Fruit fly (Drosophila melanogaster): ENCODE results near the gene twit.

Gene twit

dm6 chr2L:20840462-20841038 lies 11.8 kb upstream of the twit start, which contains the start of gene CG31676 (continued):
- TF ChIP-seq CG12219 (GFP tag; optimal IDR thresholded peaks at IDR 0.05) (peak; percentile 34), schlank (tag; optimal IDR thresholded peaks at IDR 0.05) (peak; percentile 52), CG12071 (GFP tag; optimal IDR thresholded peaks at IDR 0.05) (peak; percentile 47), sug (tag; optimal IDR thresholded peaks at IDR 0.05) (peak; percentile 4), CG17385 (GFP tag; optimal IDR thresholded peaks at IDR 0.05) (peak; percentile 12), CG31224 (GFP tag; IDR thresholded peaks at IDR 0.05) (no peak), CG6765 (GFP tag; optimal IDR thresholded peaks at IDR 0.05) (peak; percentile 40), TFAM (GFP tag; optimal IDR thresholded peaks at IDR 0.05) (no peak), mirr (GFP tag; optimal IDR thresholded peaks at IDR 0.05) (peak; percentile 69), crc (GFP tag; optimal IDR thresholded peaks at IDR 0.05) (no peak), CG34376 (GFP tag; optimal IDR thresholded peaks at IDR 0.05) (peak; percentile 61), CG17568 (GFP tag; optimal IDR thresholded peaks at IDR 0.05) (peak; percentile 33), Mes4 (GFP tag; optimal IDR thresholded peaks at IDR 0.05) (no peak), CG15601 (tag; optimal IDR thresholded peaks at IDR 0.05) (peak; percentile 100), ci (GFP tag; IDR thresholded peaks at IDR 0.05) (peak; percentile 70), HLHmδ (GFP tag; optimal IDR thresholded peaks at IDR 0.05) (peak; percentile 1), CG6813 (GFP tag; optimal IDR thresholded peaks at IDR 0.05) (peak; percentile 57), CG31441 (GFP tag; IDR thresholded peaks at IDR 0.05) (0 out of 2 replicates have a peak, but pooled peaks have one; percentile 6), vnd (GFP tag; IDR thresholded peaks at IDR 0.05; ENCODE audit: partially characterized antibody) (no peak), psq (GFP tag; optimal IDR thresholded peaks at IDR 0.05) (no peak), Dll (GFP tag; IDR thresholded peaks at IDR 0.05; ENCODE audit: partially characterized antibody) (no peak), Ptx1 (GFP tag; IDR thresholded peaks at IDR 0.05) (no peak), bowl (GFP tag; IDR thresholded peaks at IDR 0.05) (no peak), HLH4C (GFP tag; IDR thresholded peaks at IDR 0.05; ENCODE audit: partially characterized antibody) (no peak), knrl (GFP tag; IDR thresholded peaks at IDR 0.05; ENCODE audit: partially characterized antibody) (no peak), caup (GFP tag; optimal IDR thresholded peaks at IDR 0.05; ENCODE audit: severe bottlenecking) (peak; percentile 56), sens (GFP tag) (no peak), CG32532 (GFP tag; IDR thresholded peaks at IDR 0.05) (peak; percentile 81; the same call in 1 of the 2 replicates), Med (GFP tag) (peak; percentile 78), lab (GFP tag; optimal IDR thresholded peaks at IDR 0.05) (peak; percentile 53), BtbVII (GFP tag; optimal IDR thresholded peaks at IDR 0.05) (peak; percentile 42), CG15514 (GFP tag; optimal IDR thresholded peaks at IDR 0.05) (peak; percentile 48)

- TF ChIP-seq Med (GFP tag) = peak; percentile 19
- no peak for TF ChIP-seq ase (GFP tag; IDR thresholded peaks at IDR 0.05)
- peak; percentile 49; the same call in 1 of the 2 replicates for TF ChIP-seq Drgx (GFP tag; IDR thresholded peaks at IDR 0.05)
- no peak for TF ChIP-seq CG33213 (GFP tag; optimal IDR thresholded peaks at IDR 0.05)
- no peak for TF ChIP-seq rib (GFP tag; IDR thresholded peaks at IDR 0.05)
- no peak for TF ChIP-seq CG11504 (tag; optimal IDR thresholded peaks at IDR 0.05)
- TF ChIP-seq ci (GFP tag; IDR thresholded peaks at IDR 0.05) = 0 out of 3 replicates have a peak, but pooled peaks have one; percentile 9
- TF ChIP-seq nau (GFP tag; optimal IDR thresholded peaks at IDR 0.05) = no peak
- TF ChIP-seq ATbp (GFP tag; optimal IDR thresholded peaks at IDR 0.05) = no peak
- TF ChIP-seq H15 (GFP tag; IDR thresholded peaks at IDR 0.05) = no peak
- no peak for TF ChIP-seq scrt (GFP tag; optimal IDR thresholded peaks at IDR 0.05)
- TF ChIP-seq Sox102F (GFP tag; optimal IDR thresholded peaks at IDR 0.05) = peak; percentile 5
- no peak for TF ChIP-seq slou (GFP tag; optimal IDR thresholded peaks at IDR 0.05)
Observed at dm6 chr2L:20844381-20844780, 8.0 kb upstream of the twit start.

Measured in whole organism, embryonic.